Fruit fly (Drosophila melanogaster): ENCODE data around the gene XNP.

The XNP gene

DNA sequence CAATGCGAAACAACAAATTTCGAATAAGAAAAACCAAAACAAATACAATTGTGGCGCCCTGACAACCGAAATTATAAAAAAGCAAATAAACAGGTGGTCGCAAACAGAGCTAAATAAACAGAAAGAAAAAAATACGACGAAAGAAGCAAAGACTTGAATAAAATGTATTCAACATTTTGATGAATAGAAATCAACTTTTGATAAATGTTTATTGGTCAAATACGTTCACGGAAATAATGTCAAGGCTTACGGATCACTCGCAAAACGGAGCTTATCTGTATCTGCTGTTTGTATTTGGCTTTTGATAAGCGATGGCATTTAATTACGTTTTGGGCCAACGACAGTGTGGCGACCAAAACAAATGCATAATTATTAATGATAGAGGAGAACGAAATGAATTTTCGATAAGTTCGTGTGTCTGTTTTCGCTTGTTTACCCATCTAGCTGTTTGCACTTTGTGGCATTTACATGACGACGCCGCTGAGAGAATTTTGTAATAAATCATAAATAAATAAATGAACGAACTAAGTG lies 29.4 kb downstream of the XNP start:
- no peak for TF ChIP-seq CG17801 (GFP tag; optimal IDR thresholded peaks at IDR 0.05; ENCODE audit: partially characterized antibody)

DNA sequence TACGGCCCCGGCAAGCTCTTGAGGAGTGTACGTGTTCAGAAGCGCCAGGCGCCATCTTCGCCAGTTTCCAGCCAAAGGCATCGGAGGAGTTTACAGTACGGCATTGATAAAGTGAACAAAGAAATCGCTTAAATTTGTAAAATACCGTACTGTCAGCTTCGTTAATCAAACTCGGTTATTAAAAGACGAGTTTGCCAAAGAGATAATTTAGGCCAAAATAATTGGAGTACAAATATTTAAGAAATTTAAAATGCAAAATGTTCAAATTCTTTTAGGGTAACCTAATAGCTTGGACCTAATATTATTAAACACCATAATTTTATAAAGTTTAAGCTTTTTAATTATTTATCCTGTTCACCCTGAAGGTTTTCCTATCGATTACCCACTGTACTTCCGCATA lies 30.8 kb downstream of the XNP start:
- TF ChIP-seq CG17801 (GFP tag; optimal IDR thresholded peaks at IDR 0.05; ENCODE audit: partially characterized antibody) = no peak

DNA sequence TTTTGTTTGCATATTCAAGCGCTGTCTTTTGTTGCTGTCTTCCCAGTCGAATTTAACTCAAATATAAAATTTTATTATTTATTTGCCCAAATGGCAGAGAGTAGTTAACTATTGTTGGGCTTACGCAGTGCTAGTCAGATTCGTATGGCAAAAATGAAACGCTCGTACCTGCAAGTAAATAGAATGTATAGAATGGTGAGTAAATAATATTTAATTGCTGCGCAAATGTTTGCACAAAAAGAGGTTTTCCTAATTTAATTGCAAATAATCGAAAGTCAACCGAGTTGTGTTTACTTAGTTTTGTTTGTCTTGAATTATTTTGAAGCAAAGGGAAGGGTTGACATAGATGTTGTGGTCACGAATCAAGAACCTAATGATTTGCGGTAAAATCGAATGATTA lies 33.9 kb downstream of the XNP start:
- TF ChIP-seq CG17801 (GFP tag; optimal IDR thresholded peaks at IDR 0.05; ENCODE audit: partially characterized antibody) = no peak

DNA sequence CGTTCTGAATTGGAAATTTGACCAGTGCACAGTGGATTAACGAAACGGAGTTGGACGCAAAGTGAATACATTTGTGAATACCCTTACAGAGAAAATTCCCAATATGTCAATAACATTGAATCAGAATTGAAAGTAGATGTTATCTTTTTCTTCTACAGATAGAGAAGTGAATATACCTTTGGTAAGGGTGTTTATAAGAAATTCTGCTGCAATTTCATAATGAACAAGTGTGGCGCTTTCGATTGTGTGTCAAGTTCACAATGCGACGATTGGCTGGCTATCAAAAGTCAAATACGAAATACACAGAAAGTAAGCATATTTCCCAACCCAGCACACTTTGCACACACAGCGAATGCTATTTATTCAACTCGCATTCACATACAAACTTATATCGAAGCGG lies 34.3 kb downstream of the XNP start:
- peak; percentile 44 for TF ChIP-seq CG17801 (GFP tag; optimal IDR thresholded peaks at IDR 0.05; ENCODE audit: partially characterized antibody)

DNA sequence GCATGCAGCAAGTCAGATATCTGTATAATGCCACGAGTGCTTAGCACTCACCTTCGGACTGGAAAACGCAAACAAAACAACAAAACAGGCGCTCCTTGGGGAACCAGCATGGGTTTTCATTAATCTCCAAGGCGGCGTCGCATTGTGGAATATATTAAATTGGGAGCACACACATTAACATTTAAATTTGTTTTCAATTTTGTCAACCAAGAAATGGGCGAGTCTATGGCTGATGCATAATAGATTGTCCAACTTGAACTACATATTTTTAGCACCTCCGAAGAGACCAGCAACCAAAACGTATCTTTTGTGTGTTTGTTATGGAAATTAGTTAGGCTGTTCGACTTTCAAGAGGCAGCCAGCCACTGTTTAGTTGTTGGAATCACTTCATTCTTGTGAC lies 35.2 kb downstream of the XNP start:
- no peak for TF ChIP-seq CG17801 (GFP tag; optimal IDR thresholded peaks at IDR 0.05; ENCODE audit: partially characterized antibody)

DNA sequence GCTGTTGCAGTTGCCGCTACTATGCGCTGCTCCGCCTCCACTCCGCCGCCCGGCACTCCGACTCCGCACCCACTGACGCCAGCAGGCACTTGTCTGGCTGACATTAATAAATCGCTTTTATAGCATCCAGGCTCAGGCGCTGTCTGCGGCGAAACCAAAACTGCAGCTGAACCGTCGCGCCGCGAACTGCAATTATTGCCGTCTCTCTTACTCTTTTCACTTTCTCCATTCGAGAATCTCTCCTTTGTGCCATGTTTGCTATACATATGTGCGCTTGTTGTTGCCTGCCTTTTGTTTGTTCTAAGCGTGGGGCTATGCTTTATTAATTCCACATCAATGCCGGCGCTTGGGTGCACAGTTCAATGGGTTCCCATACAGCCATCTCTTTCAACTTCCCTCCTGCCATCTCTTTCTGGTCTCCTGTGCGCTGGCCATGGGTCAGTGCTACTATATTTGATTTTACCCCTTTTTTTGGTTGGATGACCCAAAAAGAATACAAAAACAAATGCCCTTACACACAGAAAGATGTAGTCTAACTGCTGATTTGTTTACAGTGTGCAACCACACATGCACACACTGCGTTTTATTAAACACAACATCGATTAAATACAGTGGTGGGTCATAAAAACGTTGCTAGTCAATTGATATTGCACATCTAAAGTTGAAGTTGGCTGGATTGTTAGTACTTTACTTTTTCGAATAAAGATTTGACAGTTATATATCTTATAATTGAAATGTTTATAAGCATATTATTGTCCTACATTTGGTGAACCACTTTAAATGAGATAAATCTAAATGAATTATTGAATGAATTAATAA lies 35.9 kb downstream of the XNP start:
- no peak for TF ChIP-seq CG17801 (GFP tag; optimal IDR thresholded peaks at IDR 0.05; ENCODE audit: partially characterized antibody)

DNA sequence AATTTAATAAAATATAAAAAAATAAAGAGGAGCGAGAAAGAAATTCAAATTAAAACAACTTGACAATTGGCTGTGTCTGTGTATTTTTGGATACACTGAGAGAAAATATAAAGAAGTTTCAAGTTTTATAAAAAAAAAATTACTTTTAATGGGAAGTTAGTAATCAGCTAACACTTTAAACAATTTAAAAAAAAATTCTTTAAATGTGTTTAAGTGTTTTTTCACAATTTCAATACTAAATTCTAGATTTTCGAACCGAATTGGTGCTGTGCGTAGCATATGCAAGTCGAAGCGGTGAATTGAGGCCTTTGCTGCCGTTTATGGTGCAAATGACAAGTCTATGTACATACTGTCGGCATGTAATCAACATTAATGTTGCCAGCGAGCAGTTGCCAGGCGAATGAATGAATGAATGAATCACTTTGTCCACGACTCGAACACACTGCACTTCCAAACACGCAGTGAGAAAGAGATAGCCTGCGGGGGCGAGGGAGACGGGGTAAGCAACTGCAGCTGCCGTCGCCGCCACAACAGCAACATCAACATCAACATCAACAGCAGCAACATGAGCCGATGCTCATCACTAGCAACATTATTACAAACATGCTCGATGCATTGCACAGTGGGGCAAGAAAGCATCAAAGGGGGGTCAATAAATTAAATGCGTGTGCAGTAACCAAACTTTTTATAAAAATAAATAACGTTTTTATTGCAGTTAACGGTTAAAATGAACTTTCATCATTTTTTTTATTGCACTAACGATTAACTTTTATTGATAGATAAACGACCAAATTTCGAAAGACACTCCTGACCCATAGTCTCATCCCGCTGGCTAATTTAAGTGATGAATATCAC lies 36.9 kb downstream of the XNP start:
- TF ChIP-seq CG17801 (GFP tag; optimal IDR thresholded peaks at IDR 0.05; ENCODE audit: partially characterized antibody) = no peak

DNA sequence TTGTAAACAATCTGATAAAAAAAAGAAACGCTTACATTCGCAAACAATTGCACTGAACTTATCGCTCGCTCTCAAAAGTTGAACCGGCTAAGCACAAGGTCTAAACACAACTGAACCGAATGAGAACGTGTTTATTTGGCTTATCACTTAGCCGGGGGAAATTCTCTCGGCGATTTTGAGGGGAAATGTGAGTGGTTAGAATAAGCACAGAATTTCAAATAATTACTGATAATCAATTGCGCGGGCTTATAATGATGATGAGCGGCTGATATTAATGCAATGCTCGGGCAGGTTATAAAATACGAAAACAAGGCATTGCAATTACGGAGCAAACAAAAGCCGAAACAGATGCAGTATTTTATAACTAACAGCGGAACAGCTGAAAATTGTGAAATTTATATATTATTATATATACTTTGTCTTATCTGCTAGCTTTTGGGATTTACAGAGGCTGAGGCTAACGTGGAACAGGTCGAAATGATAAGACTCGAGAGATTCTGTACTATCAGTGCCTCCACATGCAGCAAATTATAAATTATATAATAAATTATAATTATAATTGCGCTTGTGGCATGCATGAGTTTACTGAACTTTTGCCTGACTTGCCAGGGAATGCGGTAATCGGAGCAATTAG lies 44.2 kb downstream of the XNP start:
- TF ChIP-seq CG17801 (GFP tag; optimal IDR thresholded peaks at IDR 0.05; ENCODE audit: partially characterized antibody) = no peak

DNA sequence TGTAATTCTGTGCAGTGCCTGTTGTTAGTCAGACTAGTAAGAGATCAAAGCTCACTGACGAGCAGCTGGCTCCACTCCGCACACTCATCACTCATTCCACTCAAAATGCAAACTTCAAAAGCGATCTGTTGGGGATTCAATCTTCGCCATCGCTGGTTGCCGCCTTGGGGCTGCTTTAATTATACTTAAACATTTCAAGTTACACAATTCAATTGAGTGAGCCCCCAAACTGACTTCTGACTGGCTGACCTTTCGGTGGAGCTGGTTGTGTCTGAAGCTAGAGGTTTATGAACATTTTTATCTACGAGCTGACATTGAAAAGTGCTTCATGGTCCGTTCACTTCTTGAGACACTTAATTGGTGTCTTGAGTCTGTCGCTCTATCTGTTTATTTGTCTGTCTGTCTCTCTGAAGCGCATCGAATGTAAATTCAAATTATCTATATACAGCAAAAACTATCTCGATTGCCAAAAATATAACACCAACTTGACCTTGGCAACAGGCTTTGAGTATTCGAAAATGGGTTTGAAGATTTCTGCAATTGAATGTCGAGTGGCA lies 45.3 kb downstream of the XNP start:
- TF ChIP-seq CG17801 (GFP tag; optimal IDR thresholded peaks at IDR 0.05; ENCODE audit: partially characterized antibody) = no peak

Data from ovary, adult (tissue).